Fruit fly (Drosophila melanogaster) whole organism, prepupa: ENCODE measurements around the gene Mtpalpha.

ENCODE experiments used
- CG6276 ChIP-seq: fragments of 200-800 bp; sonication (Bioruptor generic); optimal IDR thresholded peaks from 2 replicates; lab custom pipeline; 2017; ENCODE audit warnings: missing biosample characterization, mild to moderate bottlenecking, missing genetic modification characterization
- acj6 ChIP-seq: fragments of 200-800 bp; sonication (Bioruptor generic); optimal IDR thresholded peaks from 3 replicates; lab custom pipeline; 2016; ENCODE audit warnings: missing biosample characterization, missing genetic modification characterization
- svp ChIP-seq: fragments of 200-800 bp; sonication (Bioruptor generic); peaks from one replicate; lab custom pipeline; 2016; ENCODE audit warnings: missing biosample characterization, missing genetic modification characterization

- no peak for TF ChIP-seq CG6276
- peak; percentile 72 for TF ChIP-seq svp (GFP tag; lab: Kevin White, UChicago)
- no peak for TF ChIP-seq acj6
These were observed 39.0 kb upstream of the Mtpalpha start for dm6 chr2L:9615561-9615960.
